Worm (Caenorhabditis elegans) whole organism, late embryonic: Measurements from ENCODE around the gene htp-2.
A peak's percentile ranks its signal among the peaks of the same experiment; 100 is the strongest.

Source experiments
- ama-1 ChIP-seq: fragments of 150-350 bp; optimal IDR thresholded peaks from 2 replicates; lab custom pipeline; 2014
- ceh-30 ChIP-seq: fragments of 150-350 bp; optimal IDR thresholded peaks from 2 replicates; lab custom pipeline; 2014; ENCODE audit warnings: missing biosample characterization, missing genetic modification characterization
- ceh-9 ChIP-seq: sonication (generic microtip); optimal IDR thresholded peaks from 2 replicates; lab custom pipeline; 2016; ENCODE audit warnings: mild to moderate bottlenecking, missing genetic modification characterization, inconsistent platforms, missing compliant biosample characterization
- ets-4 ChIP-seq: sonication (generic microtip); optimal IDR thresholded peaks from 2 replicates; lab custom pipeline; 2016; ENCODE audit warnings: missing genetic modification characterization, missing compliant biosample characterization
- eyg-1 ChIP-seq: sonication (generic microtip); optimal IDR thresholded peaks from 2 replicates; lab custom pipeline; 2016; ENCODE audit warnings: missing genotype, missing genetic modification characterization, missing compliant biosample characterization
- gmeb-2 ChIP-seq: sonication (generic microtip); optimal IDR thresholded peaks from 2 replicates; lab custom pipeline; 2016; ENCODE audit warnings: missing genetic modification characterization, inconsistent platforms, missing compliant biosample characterization
- hlh-13 ChIP-seq: fragments of 200-800 bp; sonication (Bioruptor generic); optimal IDR thresholded peaks from 2 replicates; lab custom pipeline; 2018; ENCODE audit warnings: mild to moderate bottlenecking, missing genetic modification characterization, missing compliant biosample characterization
- nfya-1 ChIP-seq: sonication (generic microtip); optimal IDR thresholded peaks from 2 replicates; lab custom pipeline; 2017; ENCODE audit warnings: missing genetic modification characterization, mild to moderate bottlenecking, missing compliant biosample characterization, antibody characterized with exemption, moderate library complexity
- nhr-11 ChIP-seq: fragments of 150-350 bp; optimal IDR thresholded peaks from 2 replicates; lab custom pipeline; 2014; ENCODE audit warnings: missing biosample characterization, missing genetic modification characterization
- pha-4 ChIP-seq: fragments of 150-350 bp; optimal IDR thresholded peaks from 2 replicates; lab custom pipeline; 2018; ENCODE audit warnings: missing biosample characterization, missing genetic modification reagents, missing genetic modification characterization
- rnt-1 ChIP-seq: sonication (generic microtip); optimal IDR thresholded peaks from 2 replicates; lab custom pipeline; 2016; ENCODE audit warnings: missing genetic modification characterization, missing compliant biosample characterization
- tbx-2 ChIP-seq: sonication (generic microtip); optimal IDR thresholded peaks from 2 replicates; lab custom pipeline; 2016; ENCODE audit warnings: missing genetic modification characterization, missing compliant biosample characterization
- unc-3 ChIP-seq, 2 experiments: fragments of 200-800 bp in 1 of 2; sonication (Bioruptor generic) in 1 of 2; sonication (generic microtip) in 1 of 2; conservative IDR thresholded peaks in 1 of 2; optimal IDR thresholded peaks in 1 of 2; 2 replicates each; pipeline versions ENCODE4 v1.3.6 to Lab custom; 2016 to 2022; ENCODE audit warnings: missing compliant biosample characterization in 2 of 2, missing genetic modification characterization in 2 of 2, missing genetic modification reagents in 1 of 2
- unc-42 ChIP-seq: sonication (generic microtip); optimal IDR thresholded peaks from 2 replicates; lab custom pipeline; 2016; ENCODE audit warnings: missing genotype, missing genetic modification characterization, missing compliant biosample characterization

ce11 chrIV:6402386-6402905, 16.9 kb upstream of the htp-2 start, which contains the start of gene sfrp-1:
- no peak for TF ChIP-seq ceh-9 (tag; lab: Kevin White, UChicago)
- TF ChIP-seq ama-1 (lab: Kevin White, UChicago), result no peak
- no peak for TF ChIP-seq eyg-1 (tag; lab: Kevin White, UChicago)
- TF ChIP-seq gmeb-2, result no peak
- no peak for TF ChIP-seq nfya-1 (tag; lab: Kevin White, UChicago)
- TF ChIP-seq pha-4 (tag; lab: Kevin White, UChicago), result no peak
- no peak for TF ChIP-seq ceh-30
- TF ChIP-seq ets-4, result no peak
- no peak for TF ChIP-seq nhr-11 (tag; lab: Kevin White, UChicago)
- no peak for TF ChIP-seq rnt-1 (tag; lab: Kevin White, UChicago)
- no peak for TF ChIP-seq unc-3 (GFP tag; conservative IDR thresholded peaks at IDR 0.05; lab: Robert Waterston, UW)
- TF ChIP-seq unc-3 (tag; optimal IDR thresholded peaks at IDR 0.05; lab: Kevin White, UChicago), result no peak
- peak; percentile 55 for TF ChIP-seq unc-42
- TF ChIP-seq tbx-2 (tag; lab: Kevin White, UChicago), result no peak
- no peak for TF ChIP-seq hlh-13 (GFP tag; lab: Kevin White, UChicago)
